Worm (Caenorhabditis elegans) whole organism, early embryonic: ENCODE results near the gene clec-148.

ENCODE experiments used
- B0310.2 ChIP-seq: sonication (generic microtip); optimal IDR thresholded peaks from 2 replicates; lab custom pipeline; 2016; ENCODE audit warnings: mild to moderate bottlenecking, missing genetic modification characterization, missing compliant biosample characterization
- F13C5.2 ChIP-seq: sonication (generic microtip); optimal IDR thresholded peaks from 2 replicates; lab custom pipeline; 2017; ENCODE audit warnings: mild to moderate bottlenecking, missing genetic modification characterization, inconsistent platforms, missing compliant biosample characterization
- aly-1 ChIP-seq: sonication (generic microtip); optimal IDR thresholded peaks from 2 replicates; lab custom pipeline; 2016; ENCODE audit warnings: missing genetic modification characterization, missing compliant biosample characterization
- ama-1 ChIP-seq: fragments of 150-350 bp; optimal IDR thresholded peaks from 2 replicates; lab custom pipeline; 2014
- ceh-13 ChIP-seq: fragments of 200-800 bp; sonication (Bioruptor generic); optimal IDR thresholded peaks from 2 replicates; lab custom pipeline; 2018; ENCODE audit warnings: mild to moderate bottlenecking, missing genetic modification characterization, missing compliant biosample characterization
- ceh-36 ChIP-seq: sonication (generic microtip); optimal IDR thresholded peaks from 2 replicates; lab custom pipeline; 2016; ENCODE audit warnings: missing genetic modification characterization, inconsistent platforms, missing compliant biosample characterization
- ets-7 ChIP-seq: sonication (generic microtip); optimal IDR thresholded peaks from 2 replicates; lab custom pipeline; 2016; ENCODE audit warnings: missing genotype, missing genetic modification characterization, missing compliant biosample characterization
- flt-1 ChIP-seq: fragments of 200-800 bp; sonication (Bioruptor generic); IDR thresholded peaks from 2 replicates; pipeline ENCODE4 v1.3.6; 2022; ENCODE audit warnings: missing genetic modification characterization, missing compliant biosample characterization
- hmbx-1 ChIP-seq: sonication (generic microtip); optimal IDR thresholded peaks from 2 replicates; lab custom pipeline; 2016; ENCODE audit warnings: mild to moderate bottlenecking, missing genetic modification characterization, missing compliant biosample characterization
- hmg-4 ChIP-seq: fragments of 200-800 bp; sonication (Bioruptor generic); optimal IDR thresholded peaks from 2 replicates; lab custom pipeline; 2018; ENCODE audit warnings: mild to moderate bottlenecking, missing genetic modification characterization, missing compliant biosample characterization
- hnd-1 ChIP-seq: sonication (generic microtip); optimal IDR thresholded peaks from 2 replicates; lab custom pipeline; 2016; ENCODE audit warnings: missing genetic modification characterization, missing compliant biosample characterization
- pes-1 ChIP-seq: fragments of 200-800 bp; sonication (Bioruptor generic); IDR thresholded peaks from 2 replicates; pipeline ENCODE4 v1.3.6; 2022; ENCODE audit warnings: missing genetic modification reagents, missing genetic modification characterization, missing compliant biosample characterization
- scrt-1 ChIP-seq: fragments of 200-800 bp; sonication (Bioruptor generic); IDR thresholded peaks from 2 replicates; pipeline ENCODE4 v1.3.6; 2022; ENCODE audit warnings: missing genetic modification characterization, missing compliant biosample characterization
- sea-1 ChIP-seq: fragments of 200-800 bp; sonication (Bioruptor generic); conservative IDR thresholded peaks from 2 replicates; pipeline ENCODE4 v1.3.6; 2022; ENCODE audit warnings: missing genetic modification characterization, missing compliant biosample characterization
- tbx-11 ChIP-seq: fragments of 200-800 bp; sonication (Bioruptor generic); IDR thresholded peaks from 2 replicates; pipeline ENCODE4 v1.3.6; 2022; ENCODE audit warnings: missing genetic modification characterization, missing compliant biosample characterization
- tbx-37 ChIP-seq: fragments of 200-800 bp; sonication (Bioruptor generic); conservative IDR thresholded peaks from 2 replicates; pipeline ENCODE4 v1.3.6; 2022; ENCODE audit warnings: missing genetic modification reagents, missing genetic modification characterization, missing compliant biosample characterization
- tra-4 ChIP-seq: sonication (generic microtip); optimal IDR thresholded peaks from 2 replicates; lab custom pipeline; 2017; ENCODE audit warnings: missing genetic modification characterization, missing compliant biosample characterization

Gene clec-148

ce11 chrIII:183072-183471 is 7.4 kb upstream of the clec-148 start:
- no peak for TF ChIP-seq ama-1 (lab: Kevin White, UChicago)
- TF ChIP-seq tbx-11 (GFP tag; lab: Robert Waterston, UW), result no peak

ce11 chrIII:182080-182479 is 6.4 kb upstream of the clec-148 start, which contains the start of gene F40G9.15:
TSS of gene F40G9.15 (plus strand) at chrIII:182380.
- TF ChIP-seq scrt-1 (GFP tag; lab: Robert Waterston, UW) (no peak), flt-1 (GFP tag; lab: Robert Waterston, UW) (no peak), ceh-13 (peak; percentile 12), tbx-11 (GFP tag; lab: Robert Waterston, UW) (no peak), ceh-36 (tag; lab: Kevin White, UChicago) (no peak), hmbx-1 (tag; lab: Kevin White, UChicago) (no peak), tbx-37 (GFP tag; lab: Robert Waterston, UW) (no peak), hmg-4 (GFP tag; lab: Kevin White, UChicago) (no peak)

ce11 chrIII:180963-181362 is 5.3 kb upstream of the clec-148 start, which contains the start of gene F40G9.5:
TSS of gene F40G9.5 (plus strand) at chrIII:181263.
- no peak for TF ChIP-seq ama-1 (lab: Kevin White, UChicago)
- TF ChIP-seq aly-1 (tag; lab: Kevin White, UChicago), result no peak
- TF ChIP-seq hnd-1 (tag; lab: Kevin White, UChicago), result no peak
- TF ChIP-seq F13C5.2, result no peak
- no peak for TF ChIP-seq flt-1 (GFP tag; lab: Robert Waterston, UW)
- TF ChIP-seq hmg-4 (GFP tag; lab: Kevin White, UChicago), result no peak
- TF ChIP-seq tra-4 (tag; lab: Kevin White, UChicago), result no peak

ce11 chrIII:179123-179592 is 3.5 kb upstream of the clec-148 start, which contains the start of gene F40G9.6:
TSS of gene F40G9.6 (plus strand) at chrIII:179542.
- TF ChIP-seq ceh-13 (no peak), hmg-4 (GFP tag; lab: Kevin White, UChicago) (peak; percentile 60), tbx-11 (GFP tag; lab: Robert Waterston, UW) (0 out of 2 replicates have a peak, but pooled peaks have one; percentile 37)

ce11 chrIII:178126-178525 is 2.5 kb upstream of the clec-148 start:
- TF ChIP-seq ama-1 (lab: Kevin White, UChicago) (peak; percentile 91), sea-1 (peak; percentile 67; the same call in 1 of the 2 replicates), B0310.2 (tag; lab: Kevin White, UChicago) (no peak), ceh-13 (no peak)

ce11 chrIII:177715-178114 is 2.1 kb upstream of the clec-148 start, which contains the start of gene F40G9.14:
TSS of gene F40G9.14 (minus strand) at chrIII:177815.
- TF ChIP-seq tra-4 (tag; lab: Kevin White, UChicago), result no peak
- no peak for TF ChIP-seq ama-1 (lab: Kevin White, UChicago)
- no peak for TF ChIP-seq ceh-36 (tag; lab: Kevin White, UChicago)
- TF ChIP-seq hmbx-1 (tag; lab: Kevin White, UChicago), result no peak
- TF ChIP-seq pes-1 (GFP tag; lab: Robert Waterston, UW), result no peak
- no peak for TF ChIP-seq B0310.2 (tag; lab: Kevin White, UChicago)
- no peak for TF ChIP-seq tbx-11 (GFP tag; lab: Robert Waterston, UW)
- no peak for TF ChIP-seq tbx-37 (GFP tag; lab: Robert Waterston, UW)
- no peak for TF ChIP-seq F13C5.2
- TF ChIP-seq scrt-1 (GFP tag; lab: Robert Waterston, UW), result no peak
- no peak for TF ChIP-seq ceh-13

- TF ChIP-seq ets-7 (tag; lab: Kevin White, UChicago) (no peak), pes-1 (GFP tag; lab: Robert Waterston, UW) (no peak), B0310.2 (tag; lab: Kevin White, UChicago) (no peak), sea-1 (no peak), ama-1 (lab: Kevin White, UChicago) (no peak), hmbx-1 (tag; lab: Kevin White, UChicago) (no peak), scrt-1 (GFP tag; lab: Robert Waterston, UW) (no peak), tbx-11 (GFP tag; lab: Robert Waterston, UW) (no peak)
Measured at ce11 chrIII:173501-173900, 2.1 kb downstream of the clec-148 start, which contains the start of gene F40G9.19. TSS of gene F40G9.19 (plus strand) at chrIII:173801.

- TF ChIP-seq tra-4 (tag; lab: Kevin White, UChicago) (no peak), ets-7 (tag; lab: Kevin White, UChicago) (no peak), F13C5.2 (no peak), hnd-1 (tag; lab: Kevin White, UChicago) (no peak), aly-1 (tag; lab: Kevin White, UChicago) (no peak), tbx-37 (GFP tag; lab: Robert Waterston, UW) (no peak), hmg-4 (GFP tag; lab: Kevin White, UChicago) (no peak), flt-1 (GFP tag; lab: Robert Waterston, UW) (no peak), ama-1 (lab: Kevin White, UChicago) (no peak), pes-1 (GFP tag; lab: Robert Waterston, UW) (no peak), hmbx-1 (tag; lab: Kevin White, UChicago) (no peak)
Measured at ce11 chrIII:171617-172016, 4.0 kb downstream of the clec-148 start, which contains the start of the genes F40G9.9 and F40G9.12. TSS of gene F40G9.9 (minus strand) at chrIII:171717. TSS of gene F40G9.12 (plus strand) at chrIII:171847.
